Worm (Caenorhabditis elegans) whole organism, L1 larva: ENCODE data around the gene cah-1.

Source experiments
- C04F5.9 ChIP-seq: sonication (generic microtip); optimal IDR thresholded peaks from 2 replicates; lab custom pipeline; 2016; ENCODE audit warnings: missing genetic modification characterization, missing compliant biosample characterization
- aha-1 ChIP-seq: fragments of 150-350 bp; optimal IDR thresholded peaks from 2 replicates; lab custom pipeline; 2014; ENCODE audit warnings: missing biosample characterization, missing genetic modification characterization
- aly-2 ChIP-seq: fragments of 150-350 bp; optimal IDR thresholded peaks from 2 replicates; lab custom pipeline; 2014; ENCODE audit warnings: missing biosample characterization, missing genetic modification characterization
- blmp-1 ChIP-seq: fragments of 150-350 bp; optimal IDR thresholded peaks from 2 replicates; lab custom pipeline; 2014; ENCODE audit warnings: missing biosample characterization, missing genetic modification characterization
- ceh-63 ChIP-seq: fragments of 200-800 bp; sonication (Bioruptor generic); optimal IDR thresholded peaks from 2 replicates; lab custom pipeline; 2018; ENCODE audit warnings: mild to moderate bottlenecking, missing genetic modification characterization, missing compliant biosample characterization
- ceh-82 ChIP-seq, 3 experiments: fragments of 150-350 bp in 1 of 3; sonication (generic microtip) in 2 of 3; optimal IDR thresholded peaks; 2 replicates each; lab custom pipeline; 2014 to 2017; ENCODE audit warnings: missing biosample characterization in 3 of 3, missing genetic modification characterization in 3 of 3
- ceh-88 ChIP-seq: fragments of 200-800 bp; sonication (Bioruptor generic); IDR thresholded peaks from 2 replicates; pipeline ENCODE4 v1.3.6; 2022; ENCODE audit warnings: missing genetic modification characterization, missing compliant biosample characterization
- ceh-90 ChIP-seq: sonication (generic microtip); optimal IDR thresholded peaks from 2 replicates; lab custom pipeline; 2016; ENCODE audit warnings: missing genetic modification characterization, missing compliant biosample characterization
- dsc-1 ChIP-seq: sonication (generic microtip); optimal IDR thresholded peaks from 2 replicates; lab custom pipeline; 2016; ENCODE audit warnings: mild to moderate bottlenecking, missing genetic modification characterization, missing compliant biosample characterization
- efl-1 ChIP-seq, 4 experiments: fragments of 150-350 bp; optimal IDR thresholded peaks in 3 of 4; peaks in 1 of 4; 1 replicate in 1 of 4; 2 replicates in 3 of 4; lab custom pipeline; 2014; ENCODE audit warnings: missing biosample characterization in 2 of 4, missing genetic modification characterization in 2 of 4, missing genetic modification reagents in 2 of 4
- efl-3 ChIP-seq: fragments of 200-800 bp; sonication (Bioruptor generic); optimal IDR thresholded peaks from 2 replicates; lab custom pipeline; 2018; ENCODE audit warnings: mild to moderate bottlenecking, missing genetic modification characterization, missing compliant biosample characterization
- egl-13 ChIP-seq: sonication (generic microtip); optimal IDR thresholded peaks from 2 replicates; lab custom pipeline; 2016; ENCODE audit warnings: missing genotype, missing genetic modification reagents, missing genetic modification characterization, missing compliant biosample characterization
- elt-3 ChIP-seq, 6 experiments: fragments of 150-350 bp in 1 of 6; sonication (generic microtip); optimal IDR thresholded peaks; 2 replicates each; lab custom pipeline; 2017 to 2018; ENCODE audit warnings: missing biosample characterization in 6 of 6, missing genetic modification characterization in 6 of 6, inconsistent platforms in 1 of 6
- fkh-10 ChIP-seq: sonication (generic microtip); optimal IDR thresholded peaks from 2 replicates; lab custom pipeline; 2017; ENCODE audit warnings: missing biosample characterization, missing genetic modification reagents, missing genetic modification characterization
- fkh-4 ChIP-seq: sonication (generic microtip); optimal IDR thresholded peaks from 2 replicates; lab custom pipeline; 2016; ENCODE audit warnings: missing compliant biosample characterization, missing genetic modification characterization, borderline replicate concordance
- hlh-17 ChIP-seq: fragments of 200-800 bp; sonication (Bioruptor generic); optimal IDR thresholded peaks from 2 replicates; lab custom pipeline; 2018; ENCODE audit warnings: missing genetic modification characterization, mild to moderate bottlenecking, missing compliant biosample characterization, moderate library complexity, borderline replicate concordance
- hpl-2 ChIP-seq: fragments of 150-350 bp; optimal IDR thresholded peaks from 2 replicates; lab custom pipeline; 2014; ENCODE audit warnings: missing biosample characterization, missing genetic modification reagents, missing genetic modification characterization
- jun-1 ChIP-seq: fragments of 150-350 bp; optimal IDR thresholded peaks from 2 replicates; lab custom pipeline; 2014; ENCODE audit warnings: missing biosample characterization, missing genetic modification reagents, missing genetic modification characterization
- lin-13 ChIP-seq: fragments of 150-350 bp; optimal IDR thresholded peaks from 2 replicates; lab custom pipeline; 2014; ENCODE audit warnings: missing biosample characterization, missing genetic modification reagents, missing genetic modification characterization
- lin-14 ChIP-seq: fragments of 200-800 bp; sonication (Bioruptor generic); optimal IDR thresholded peaks from 2 replicates; lab custom pipeline; 2018; ENCODE audit warnings: mild to moderate bottlenecking, missing genetic modification characterization, moderate library complexity, missing compliant biosample characterization
- lin-15B ChIP-seq: fragments of 150-350 bp; sonication (generic microtip); optimal IDR thresholded peaks from 3 replicates; lab custom pipeline; 2014; ENCODE audit warnings: missing biosample characterization, missing genetic modification characterization
- lin-39 ChIP-seq: fragments of 150-350 bp; optimal IDR thresholded peaks from 2 replicates; lab custom pipeline; 2014; ENCODE audit warnings: missing biosample characterization, missing genetic modification reagents, missing genetic modification characterization
- lir-3 ChIP-seq: sonication (generic microtip); optimal IDR thresholded peaks from 2 replicates; lab custom pipeline; 2016; ENCODE audit warnings: mild to moderate bottlenecking, missing genetic modification characterization, moderate library complexity, missing compliant biosample characterization; ENCODE audit not compliant: poor library complexity
- mdl-1 ChIP-seq, 2 experiments: fragments of 150-350 bp; optimal IDR thresholded peaks; 2 replicates each; lab custom pipeline; 2014 to 2017; ENCODE audit warnings: missing biosample characterization in 2 of 2, missing genetic modification characterization in 2 of 2, inconsistent platforms in 1 of 2
- mef-2 ChIP-seq: fragments of 150-350 bp; optimal IDR thresholded peaks from 2 replicates; lab custom pipeline; 2014; ENCODE audit warnings: missing biosample characterization, missing genetic modification characterization
- nhr-12 ChIP-seq: sonication (generic microtip); optimal IDR thresholded peaks from 2 replicates; lab custom pipeline; 2017; ENCODE audit warnings: missing biosample characterization, missing genetic modification characterization
- nhr-19 ChIP-seq: fragments of 200-800 bp; sonication (Bioruptor generic); conservative IDR thresholded peaks from 2 replicates; pipeline ENCODE4 v1.3.6; 2022; ENCODE audit warnings: missing genetic modification characterization, missing compliant biosample characterization
- nhr-20 ChIP-seq: sonication (generic microtip); optimal IDR thresholded peaks from 2 replicates; lab custom pipeline; 2016; ENCODE audit warnings: mild to moderate bottlenecking, missing genetic modification characterization, missing compliant biosample characterization
- nhr-28 ChIP-seq: fragments of 150-350 bp; optimal IDR thresholded peaks from 2 replicates; lab custom pipeline; 2014; ENCODE audit warnings: missing biosample characterization, missing genetic modification characterization
- nhr-71 ChIP-seq: sonication (generic microtip); optimal IDR thresholded peaks from 2 replicates; lab custom pipeline; 2016; ENCODE audit warnings: mild to moderate bottlenecking, missing genetic modification characterization, moderate library complexity, missing compliant biosample characterization
- nhr-76 ChIP-seq: sonication (generic microtip); optimal IDR thresholded peaks from 2 replicates; lab custom pipeline; 2017; ENCODE audit warnings: missing biosample characterization, missing genetic modification characterization
- nhr-77 ChIP-seq: fragments of 150-350 bp; optimal IDR thresholded peaks from 2 replicates; lab custom pipeline; 2014; ENCODE audit warnings: missing biosample characterization, missing genetic modification characterization
- nhr-85 ChIP-seq: sonication (generic microtip); peaks from one replicate; lab custom pipeline; 2016; ENCODE audit warnings: missing genetic modification characterization, inconsistent platforms, missing compliant biosample characterization
- pax-3 ChIP-seq: fragments of 200-800 bp; sonication (Bioruptor generic); optimal IDR thresholded peaks from 2 replicates; lab custom pipeline; 2018; ENCODE audit warnings: mild to moderate bottlenecking, missing genetic modification characterization, moderate library complexity, missing compliant biosample characterization
- pqm-1 ChIP-seq: sonication (generic microtip); optimal IDR thresholded peaks from 3 replicates; lab custom pipeline; 2017; ENCODE audit warnings: missing biosample characterization, missing genetic modification characterization
- rnt-1 ChIP-seq: sonication (generic microtip); optimal IDR thresholded peaks from 2 replicates; lab custom pipeline; 2016; ENCODE audit warnings: mild to moderate bottlenecking, missing genetic modification characterization, moderate library complexity, missing compliant biosample characterization
- skn-1 ChIP-seq: fragments of 150-350 bp; optimal IDR thresholded peaks from 2 replicates; lab custom pipeline; 2014; ENCODE audit warnings: missing biosample characterization, missing genetic modification characterization
- snu-23 ChIP-seq: sonication (generic microtip); optimal IDR thresholded peaks from 2 replicates; lab custom pipeline; 2016; ENCODE audit warnings: missing genetic modification characterization, missing compliant biosample characterization
- sox-4 ChIP-seq: sonication (generic microtip); optimal IDR thresholded peaks from 2 replicates; lab custom pipeline; 2016; ENCODE audit warnings: missing genetic modification characterization, missing compliant biosample characterization
- sptf-1 ChIP-seq: fragments of 150-350 bp; optimal IDR thresholded peaks from 2 replicates; lab custom pipeline; 2014; ENCODE audit warnings: missing biosample characterization, missing genetic modification characterization
- sup-37 ChIP-seq: fragments of 200-800 bp; sonication (Bioruptor generic); optimal IDR thresholded peaks from 2 replicates; lab custom pipeline; 2018; ENCODE audit warnings: mild to moderate bottlenecking, missing genetic modification characterization, missing compliant biosample characterization
- swsn-7 ChIP-seq: sonication (generic microtip); optimal IDR thresholded peaks from 2 replicates; lab custom pipeline; 2016; ENCODE audit warnings: missing genetic modification characterization, missing compliant biosample characterization
- tlp-1 ChIP-seq: fragments of 150-350 bp; optimal IDR thresholded peaks from 2 replicates; lab custom pipeline; 2014; ENCODE audit warnings: missing biosample characterization, missing genetic modification characterization
- unc-62 ChIP-seq: fragments of 150-350 bp; optimal IDR thresholded peaks from 2 replicates; lab custom pipeline; 2014; ENCODE audit warnings: missing biosample characterization, missing genetic modification reagents, missing genetic modification characterization
- unc-86 ChIP-seq: sonication (generic microtip); optimal IDR thresholded peaks from 2 replicates; lab custom pipeline; 2016; ENCODE audit warnings: missing genetic modification characterization, missing compliant biosample characterization
- xbp-1 ChIP-seq: sonication (generic microtip); optimal IDR thresholded peaks from 2 replicates; lab custom pipeline; 2016; ENCODE audit warnings: missing genetic modification characterization, missing compliant biosample characterization
- zag-1 ChIP-seq: fragments of 150-350 bp; optimal IDR thresholded peaks from 2 replicates; lab custom pipeline; 2014; ENCODE audit warnings: missing biosample characterization, missing genetic modification characterization
- ztf-11 ChIP-seq, 2 experiments: sonication (generic microtip); optimal IDR thresholded peaks; 2 replicates each; lab custom pipeline; 2016 to 2017; ENCODE audit warnings: missing genetic modification characterization in 2 of 2, missing biosample characterization in 1 of 2, missing compliant biosample characterization in 1 of 2

The cah-1 gene

DNA sequence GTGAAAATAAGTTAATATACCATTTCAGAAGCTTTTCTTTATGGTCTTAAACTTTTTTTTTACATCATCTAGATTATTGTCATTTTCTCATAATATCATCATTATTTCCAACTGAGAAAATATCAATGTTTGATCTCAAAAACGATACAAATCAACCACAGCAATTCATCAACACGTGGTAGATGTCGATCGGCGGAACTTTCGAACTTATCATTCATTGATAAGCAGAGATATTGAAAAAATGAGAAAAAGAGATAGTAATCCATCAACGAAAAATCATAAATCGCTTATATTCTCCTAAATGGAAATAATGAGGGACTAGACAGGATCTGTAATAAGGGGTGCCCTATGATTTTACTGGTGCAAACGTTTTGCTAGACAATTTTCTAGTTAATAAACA, 11.3 kb upstream of the cah-1 start (continued):
- TF ChIP-seq unc-86 (tag; lab: Kevin White, UChicago): no peak
- no peak for TF ChIP-seq ceh-88
- no peak for TF ChIP-seq aha-1 (tag; lab: Kevin White, UChicago)
- no peak for TF ChIP-seq skn-1 (tag; lab: Kevin White, UChicago)
- TF ChIP-seq nhr-20: peak; percentile 67
- TF ChIP-seq jun-1: no peak
- TF ChIP-seq nhr-76: no peak
- TF ChIP-seq nhr-85 (tag; lab: Kevin White, UChicago): peak; percentile 60
- no peak for TF ChIP-seq tlp-1 (tag; lab: Kevin White, UChicago)
- TF ChIP-seq nhr-77 (tag; lab: Kevin White, UChicago): no peak
- no peak for TF ChIP-seq lir-3 (tag; lab: Kevin White, UChicago)

- TF ChIP-seq mdl-1 (tag; optimal IDR thresholded peaks at IDR 0.05; lab: Kevin White, UChicago) (no peak), fkh-10 (GFP tag; lab: Kevin White, UChicago) (no peak), C04F5.9 (no peak), sox-4 (tag; lab: Kevin White, UChicago) (no peak), ceh-82 (tag; optimal IDR thresholded peaks at IDR 0.05; lab: Kevin White, UChicago) (no peak), nhr-28 (tag; lab: Kevin White, UChicago) (no peak), sup-37 (GFP tag; lab: Kevin White, UChicago) (no peak), xbp-1 (tag; lab: Kevin White, UChicago) (no peak), ceh-63 (GFP tag; lab: Kevin White, UChicago) (no peak), swsn-7 (tag; lab: Kevin White, UChicago) (no peak), lin-39 (no peak)
These were observed 9.1 kb upstream of the cah-1 start, which contains the start of gene F54D8.10 for ce11 chrIII:5094506-5094905. TSS of gene F54D8.10 (plus strand) at chrIII:5094806.

DNA sequence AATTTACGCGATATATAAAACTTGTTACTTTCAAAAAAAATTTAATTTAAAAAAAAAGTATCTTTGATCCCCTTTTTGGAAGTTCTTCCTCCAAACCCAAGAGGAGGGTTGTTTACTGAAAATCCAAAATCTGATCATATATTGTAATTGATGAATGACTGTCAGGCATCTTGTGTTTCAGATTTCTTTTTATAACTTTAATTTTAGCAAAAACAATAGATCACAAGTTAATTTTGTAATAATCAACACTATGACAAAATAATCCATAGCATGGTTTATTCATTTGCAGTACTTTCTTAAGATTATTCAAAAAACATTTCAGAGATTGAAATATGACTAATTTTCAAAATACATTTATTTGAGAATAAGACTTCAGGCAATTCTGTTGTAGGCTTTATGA, 6.9 kb upstream of the cah-1 start:
- TF ChIP-seq blmp-1 (tag; lab: Kevin White, UChicago): no peak
- TF ChIP-seq unc-86 (tag; lab: Kevin White, UChicago): no peak
- TF ChIP-seq mef-2 (tag; lab: Kevin White, UChicago): no peak
- no peak for TF ChIP-seq hlh-17 (GFP tag; lab: Kevin White, UChicago)
- TF ChIP-seq dsc-1 (tag; lab: Kevin White, UChicago): no peak
- TF ChIP-seq efl-3: no peak
- TF ChIP-seq zag-1: no peak
- no peak for TF ChIP-seq lin-13 (GFP tag; lab: Kevin White, UChicago)
- no peak for TF ChIP-seq aly-2 (tag; lab: Kevin White, UChicago)
- TF ChIP-seq pqm-1: no peak
- TF ChIP-seq efl-1 (optimal IDR thresholded peaks at IDR 0.05; lab: Kevin White, UChicago): no peak
- no peak for TF ChIP-seq efl-1 (GFP tag; optimal IDR thresholded peaks at IDR 0.05 in 1 of 2; lab: Kevin White, UChicago)
- no peak for TF ChIP-seq lin-39
- no peak for TF ChIP-seq ceh-63 (GFP tag; lab: Kevin White, UChicago)
- no peak for TF ChIP-seq egl-13 (tag; lab: Kevin White, UChicago)
- no peak for TF ChIP-seq lin-14 (GFP tag; lab: Kevin White, UChicago)
- no peak for TF ChIP-seq ceh-90 (tag; lab: Kevin White, UChicago)
- TF ChIP-seq, all 84 proteins: peak for 0

DNA sequence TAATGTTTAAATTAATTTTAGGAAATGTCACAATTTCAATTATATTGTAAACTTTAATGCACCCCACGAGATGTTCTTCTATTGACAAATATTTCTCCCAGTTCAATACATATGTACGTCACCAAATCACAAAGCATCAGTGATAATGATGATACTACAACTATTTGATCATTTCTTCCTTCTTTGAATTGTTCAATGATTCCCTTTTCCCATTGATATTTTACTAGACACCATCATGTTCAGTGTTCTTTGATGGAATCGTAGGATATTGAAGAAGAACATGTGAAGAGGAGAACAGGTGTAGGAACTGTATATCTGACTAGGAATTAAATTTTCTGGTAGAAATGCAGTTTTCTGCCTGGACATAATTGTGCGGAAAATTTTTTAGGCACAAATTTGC, 4.1 kb upstream of the cah-1 start:
- no peak for TF ChIP-seq lin-39
- TF ChIP-seq elt-3 (tag; optimal IDR thresholded peaks at IDR 0.05; lab: Kevin White, UChicago): peak in 5 of 6 experiments; percentile 30 to 75 (median 33)
- TF ChIP-seq nhr-12 (tag; lab: Kevin White, UChicago): no peak
- peak; percentile 25 for TF ChIP-seq blmp-1 (tag; lab: Kevin White, UChicago)
- peak; percentile 32 for TF ChIP-seq nhr-20
- peak; percentile 15 for TF ChIP-seq snu-23 (GFP tag; lab: Kevin White, UChicago)
- TF ChIP-seq ceh-63 (GFP tag; lab: Kevin White, UChicago): no peak
- no peak for TF ChIP-seq egl-13 (tag; lab: Kevin White, UChicago)
- no peak for TF ChIP-seq pax-3 (tag; lab: Kevin White, UChicago)
- TF ChIP-seq lin-14 (GFP tag; lab: Kevin White, UChicago): peak; percentile 32
- TF ChIP-seq sox-4 (tag; lab: Kevin White, UChicago): no peak
- no peak for TF ChIP-seq fkh-4 (tag; lab: Kevin White, UChicago)
- no peak for TF ChIP-seq unc-62 (GFP tag; lab: Kevin White, UChicago)
- TF ChIP-seq lin-15B (tag; lab: Kevin White, UChicago): no peak
- TF ChIP-seq hpl-2 (GFP tag; lab: Kevin White, UChicago): no peak
- no peak for TF ChIP-seq mdl-1 (tag; optimal IDR thresholded peaks at IDR 0.05; lab: Kevin White, UChicago)
- peak; percentile 49 for TF ChIP-seq nhr-85 (tag; lab: Kevin White, UChicago)
- peak; percentile 73 for TF ChIP-seq nhr-19 (GFP tag; lab: Robert Waterston, UW)
- no peak for TF ChIP-seq rnt-1
- TF ChIP-seq sptf-1 (tag; lab: Kevin White, UChicago): no peak
- TF ChIP-seq nhr-71 (tag; lab: Kevin White, UChicago): peak; percentile 36
- TF ChIP-seq ztf-11 (tag; optimal IDR thresholded peaks at IDR 0.05; lab: Kevin White, UChicago): no peak
